Fruit fly (Drosophila melanogaster) Kc167 (cell line): ENCODE measurements around the gene CG45080.

Source experiments
- Myc ChIP-seq: fragments of >200 bp; optimal IDR thresholded peaks from 2 replicates; lab custom pipeline; 2017; ENCODE audit warnings: missing external identifiers
- Sin3A ChIP-seq: fragments of >200 bp; optimal IDR thresholded peaks from 2 replicates; lab custom pipeline; 2018; ENCODE audit warnings: missing external identifiers
- h ChIP-seq: fragments of >200 bp; optimal IDR thresholded peaks from 3 replicates; lab custom pipeline; 2018; ENCODE audit warnings: missing external identifiers
- psq ChIP-seq: fragments of >200 bp; optimal IDR thresholded peaks from 2 replicates; lab custom pipeline; 2017; ENCODE audit warnings: missing external identifiers
- ttk ChIP-seq: sonication (Bioruptor generic); optimal IDR thresholded peaks from 2 replicates; lab custom pipeline; 2017; ENCODE audit warnings: missing external identifiers

- TF ChIP-seq Sin3A (lab: Kevin White, UChicago) (no peak), ttk (lab: Kevin White, UChicago) (no peak), h (lab: Kevin White, UChicago) (no peak), psq (no peak), Myc (no peak)
Observed at dm6 chr3R:13304512-13305069, 14.5 kb downstream of the CG45080 start.
